Fruit fly (Drosophila melanogaster) whole organism, embryonic: ENCODE measurements around the gene CG4313.

Experiments
- CG10267 ChIP-seq: fragments of 200-800 bp; sonication (Bioruptor generic); optimal IDR thresholded peaks from 2 replicates; lab custom pipeline; 2018; ENCODE audit warnings: missing biosample characterization, mild to moderate bottlenecking, missing genetic modification characterization, moderate library complexity
- CG10543 ChIP-seq: fragments of 200-800 bp; sonication (Bioruptor generic); optimal IDR thresholded peaks from 3 replicates; lab custom pipeline; 2017; ENCODE audit warnings: missing biosample characterization, mild to moderate bottlenecking, missing genetic modification characterization, moderate library complexity
- CG13296 ChIP-seq: fragments of 200-800 bp; sonication (Bioruptor generic); optimal IDR thresholded peaks from 3 replicates; lab custom pipeline; 2018; ENCODE audit warnings: missing biosample characterization, mild to moderate bottlenecking, missing genetic modification characterization
- CG14050 ChIP-seq: fragments of 200-800 bp; sonication (Bioruptor generic); IDR thresholded peaks from 3 replicates; pipeline ENCODE4 v1.3.6; 2022; ENCODE audit warnings: missing biosample characterization, missing genetic modification characterization
- CG14710 ChIP-seq: fragments of 200-800 bp; sonication (Bioruptor generic); optimal IDR thresholded peaks from 3 replicates; lab custom pipeline; 2019; ENCODE audit warnings: missing biosample characterization, mild to moderate bottlenecking, missing genetic modification characterization, moderate library complexity
- CG14965 ChIP-seq: fragments of 200-800 bp; sonication (Bioruptor generic); optimal IDR thresholded peaks from 2 replicates; lab custom pipeline; 2016; ENCODE audit warnings: missing biosample characterization, missing genetic modification characterization, borderline replicate concordance
- CG1647 ChIP-seq: fragments of 200-800 bp; sonication (Bioruptor generic); optimal IDR thresholded peaks from 3 replicates; lab custom pipeline; 2016; ENCODE audit warnings: missing biosample characterization, missing genetic modification characterization
- CG17328 ChIP-seq: fragments of 200-800 bp; sonication (Bioruptor generic); IDR thresholded peaks from 2 replicates; pipeline ENCODE4 v1.3.6; 2022; ENCODE audit warnings: missing biosample characterization, missing genetic modification characterization
- CG17912 ChIP-seq: fragments of 200-800 bp; sonication (Bioruptor generic); optimal IDR thresholded peaks from 2 replicates; lab custom pipeline; 2018; ENCODE audit warnings: missing biosample characterization, mild to moderate bottlenecking, missing genetic modification characterization
- CG18619 ChIP-seq: fragments of 200-800 bp; sonication (Bioruptor generic); optimal IDR thresholded peaks from 3 replicates; lab custom pipeline; 2017; ENCODE audit warnings: missing biosample characterization, mild to moderate bottlenecking, missing genetic modification characterization
- CG2129 ChIP-seq: fragments of 200-800 bp; sonication (Bioruptor generic); IDR thresholded peaks from 2 replicates; pipeline ENCODE4 v1.3.6; 2022; ENCODE audit warnings: missing biosample characterization, missing genetic modification characterization; ENCODE audit not compliant: partially characterized antibody
- CG31224 ChIP-seq: fragments of 200-800 bp; sonication (Bioruptor generic); IDR thresholded peaks from 2 replicates; pipeline ENCODE4 v1.3.6; 2022; ENCODE audit warnings: missing biosample characterization, missing genetic modification characterization
- CG3726 ChIP-seq: fragments of 200-800 bp; sonication (Bioruptor generic); IDR thresholded peaks from 3 replicates; pipeline ENCODE4, ENCODE4 v1.3.6; 2022; ENCODE audit warnings: missing biosample characterization, missing genetic modification characterization
- CG4730 ChIP-seq: fragments of 200-800 bp; sonication (Bioruptor generic); IDR thresholded peaks from 2 replicates; pipeline ENCODE4 v1.3.6; 2022; ENCODE audit warnings: missing biosample characterization, missing genetic modification characterization
- CG4820 ChIP-seq: fragments of 200-800 bp; sonication (Bioruptor generic); optimal IDR thresholded peaks from 3 replicates; lab custom pipeline; 2016; ENCODE audit warnings: missing biosample characterization, missing genetic modification characterization
- CG4854 ChIP-seq: fragments of 200-800 bp; sonication (Bioruptor generic); optimal IDR thresholded peaks from 2 replicates; lab custom pipeline; 2016; ENCODE audit warnings: missing biosample characterization, missing genetic modification characterization, inconsistent platforms
- CG7987 ChIP-seq: fragments of 200-800 bp; sonication (Bioruptor generic); optimal IDR thresholded peaks from 2 replicates; lab custom pipeline; 2018; ENCODE audit warnings: missing biosample characterization, mild to moderate bottlenecking, missing genetic modification characterization, moderate library complexity
- CG8944 ChIP-seq: fragments of 200-800 bp; sonication (Bioruptor generic); optimal IDR thresholded peaks from 3 replicates; lab custom pipeline; 2016; ENCODE audit warnings: missing biosample characterization, missing genetic modification characterization
- CG9876 ChIP-seq: fragments of 200-800 bp; sonication (Bioruptor generic); optimal IDR thresholded peaks from 2 replicates; lab custom pipeline; 2016; ENCODE audit warnings: missing biosample characterization, missing genetic modification characterization
- Dbx ChIP-seq: fragments of 200-800 bp; sonication (Bioruptor generic); IDR thresholded peaks from 3 replicates; pipeline ENCODE4 v1.3.6; 2022; ENCODE audit warnings: missing biosample characterization, missing genetic modification characterization
- Deaf1 ChIP-seq: fragments of 200-800 bp; optimal IDR thresholded peaks from 3 replicates; lab custom pipeline; 2019; ENCODE audit warnings: missing biosample characterization, mild to moderate bottlenecking, missing genetic modification characterization, moderate library complexity
- Dfd ChIP-seq, 2 experiments: fragments of >200 bp; optimal IDR thresholded peaks; 2 replicates each; lab custom pipeline; 2017; ENCODE audit warnings: missing biosample characterization in 2 of 2, missing genetic modification characterization in 2 of 2
- Eip74EF ChIP-seq, 2 experiments: fragments of 200-800 bp in 1 of 2; fragments of >200 bp in 1 of 2; sonication (Bioruptor generic) in 1 of 2; optimal IDR thresholded peaks; 2 replicates each; lab custom pipeline; 2017 to 2019; ENCODE audit warnings: missing biosample characterization in 2 of 2, missing genetic modification characterization in 2 of 2, mild to moderate bottlenecking in 1 of 2, moderate library complexity in 1 of 2
- GATAe ChIP-seq: fragments of 200-800 bp; sonication (Bioruptor generic); conservative IDR thresholded peaks from 2 replicates; pipeline ENCODE4 v1.3.6; 2022; ENCODE audit warnings: missing biosample characterization, missing genetic modification characterization
- Lim3 ChIP-seq: fragments of 200-800 bp; sonication (Bioruptor generic); IDR thresholded peaks from 2 replicates; pipeline ENCODE4 v1.3.6; 2022; ENCODE audit warnings: missing biosample characterization, missing genetic modification characterization
- MESR4 ChIP-seq: fragments of 200-800 bp; sonication (Bioruptor generic); optimal IDR thresholded peaks from 2 replicates; lab custom pipeline; 2018; ENCODE audit warnings: missing biosample characterization, mild to moderate bottlenecking, missing genetic modification characterization, moderate library complexity
- Nf-YB ChIP-seq: fragments of 200-800 bp; sonication (Bioruptor generic); optimal IDR thresholded peaks from 3 replicates; lab custom pipeline; 2019; ENCODE audit warnings: missing biosample characterization, mild to moderate bottlenecking, missing genetic modification characterization, moderate library complexity
- Sry-β ChIP-seq: fragments of 200-800 bp; sonication (Bioruptor generic); optimal IDR thresholded peaks from 2 replicates; lab custom pipeline; 2018; ENCODE audit warnings: missing biosample characterization, mild to moderate bottlenecking, missing genetic modification characterization, moderate library complexity
- Xrp1 ChIP-seq: fragments of 200-800 bp; sonication (Bioruptor generic); IDR thresholded peaks from 2 replicates; pipeline ENCODE4 v1.3.6; 2022; ENCODE audit warnings: missing biosample characterization, missing genetic modification characterization
- abd-A ChIP-seq: fragments of 200-800 bp; sonication (Bioruptor generic); optimal IDR thresholded peaks from 3 replicates; lab custom pipeline; 2019; ENCODE audit warnings: missing biosample characterization, mild to moderate bottlenecking, missing genetic modification characterization, moderate library complexity
- ap ChIP-seq: fragments of 200-800 bp; sonication (Bioruptor generic); IDR thresholded peaks from 2 replicates; pipeline ENCODE4 v1.3.6; 2022; ENCODE audit warnings: missing biosample characterization, missing genetic modification characterization
- ase ChIP-seq: fragments of 200-800 bp; sonication (Bioruptor generic); IDR thresholded peaks from 3 replicates; pipeline ENCODE4 v1.3.6; 2022; ENCODE audit warnings: missing biosample characterization, missing genetic modification characterization
- caup ChIP-seq: fragments of 200-800 bp; sonication (Bioruptor generic); optimal IDR thresholded peaks from 3 replicates; lab custom pipeline; 2017; ENCODE audit warnings: missing biosample characterization, mild to moderate bottlenecking, missing genetic modification characterization, moderate library complexity; ENCODE audit not compliant: severe bottlenecking
- chm ChIP-seq: fragments of 200-800 bp; sonication (Bioruptor generic); IDR thresholded peaks from 2 replicates; pipeline ENCODE4 v1.3.6; 2022; ENCODE audit warnings: missing biosample characterization, missing genetic modification characterization
- crol ChIP-seq: fragments of 200-800 bp; sonication (Bioruptor generic); IDR thresholded peaks from 2 replicates; pipeline ENCODE4 v1.3.6; 2022; ENCODE audit warnings: missing biosample characterization, missing genetic modification characterization
- da ChIP-seq: fragments of 200-800 bp; sonication (Bioruptor generic); optimal IDR thresholded peaks from 2 replicates; lab custom pipeline; 2016; ENCODE audit warnings: missing biosample characterization, missing genetic modification characterization
- exex ChIP-seq: fragments of 200-800 bp; sonication (Bioruptor generic); optimal IDR thresholded peaks from 4 replicates; lab custom pipeline; 2018; ENCODE audit warnings: missing biosample characterization, mild to moderate bottlenecking, missing genetic modification characterization, moderate library complexity
- fd96Cb ChIP-seq: fragments of 200-800 bp; sonication (Bioruptor generic); optimal IDR thresholded peaks from 2 replicates; lab custom pipeline; 2018; ENCODE audit warnings: missing biosample characterization, mild to moderate bottlenecking, missing genetic modification characterization, moderate library complexity
- inv ChIP-seq: fragments of 200-800 bp; sonication (Bioruptor generic); IDR thresholded peaks from 2 replicates; pipeline ENCODE4 v1.3.6; 2022; ENCODE audit warnings: missing biosample characterization, missing genetic modification characterization; ENCODE audit not compliant: partially characterized antibody
- lab ChIP-seq: fragments of 200-800 bp; sonication (Bioruptor generic); optimal IDR thresholded peaks from 3 replicates; lab custom pipeline; 2017; ENCODE audit warnings: missing biosample characterization, missing genetic modification characterization, mild to moderate bottlenecking, moderate library complexity, missing genetic modification reagents
- lola ChIP-seq, 3 experiments: fragments of >200 bp in 2 of 3; fragments of 200-800 bp in 1 of 3; sonication (Bioruptor generic) in 1 of 3; optimal IDR thresholded peaks; 2 replicates each; lab custom pipeline; 2017 to 2019; ENCODE audit warnings: missing biosample characterization in 3 of 3, missing genetic modification characterization in 3 of 3, mild to moderate bottlenecking in 1 of 3, moderate library complexity in 1 of 3
- nmo ChIP-seq: fragments of 200-800 bp; sonication (Bioruptor generic); optimal IDR thresholded peaks from 2 replicates; lab custom pipeline; 2018; ENCODE audit warnings: missing biosample characterization, mild to moderate bottlenecking, missing genetic modification characterization, moderate library complexity
- p53 ChIP-seq: fragments of 200-800 bp; sonication (Bioruptor generic); optimal IDR thresholded peaks from 2 replicates; lab custom pipeline; 2016; ENCODE audit warnings: missing biosample characterization, missing genetic modification characterization
- pb ChIP-seq: fragments of 200-800 bp; sonication (Bioruptor generic); optimal IDR thresholded peaks from 3 replicates; lab custom pipeline; 2016; ENCODE audit warnings: missing biosample characterization, missing genetic modification characterization
- sens ChIP-seq: fragments of 200-800 bp; sonication (Bioruptor generic); peaks from one replicate; lab custom pipeline; 2016; ENCODE audit warnings: missing biosample characterization, missing genetic modification characterization
- tup ChIP-seq: fragments of 200-800 bp; sonication (Bioruptor generic); optimal IDR thresholded peaks from 2 replicates; lab custom pipeline; 2016; ENCODE audit warnings: missing biosample characterization, mild to moderate bottlenecking, missing genetic modification characterization, moderate library complexity
- twi ChIP-seq: fragments of 200-800 bp; optimal IDR thresholded peaks from 2 replicates; lab custom pipeline; 2019; ENCODE audit warnings: missing biosample characterization, mild to moderate bottlenecking, missing genetic modification characterization, moderate library complexity
- vnd ChIP-seq: fragments of 200-800 bp; sonication (Bioruptor generic); IDR thresholded peaks from 3 replicates; pipeline ENCODE4 v1.3.6; 2022; ENCODE audit warnings: missing biosample characterization, missing genetic modification characterization; ENCODE audit not compliant: partially characterized antibody
- vvl ChIP-seq: fragments of 200-800 bp; sonication (Bioruptor generic); IDR thresholded peaks from 2 replicates; pipeline ENCODE4 v1.3.6; 2022; ENCODE audit warnings: missing biosample characterization, missing genetic modification characterization

Gene CG4313

dm6 chrX:2005840-2006239, 35.8 kb upstream of the CG4313 start (continued):
- TF ChIP-seq Dbx (GFP tag; lab: Robert Waterston, UW) (no peak), vvl (GFP tag; lab: Robert Waterston, UW) (peak; percentile 57; the same call in 1 of the 2 replicates), CG17912 (GFP tag; lab: Kevin White, UChicago) (peak; percentile 92), tup (GFP tag; lab: Kevin White, UChicago) (no peak), CG31224 (GFP tag; lab: Robert Waterston, UW) (0 out of 2 replicates have a peak, but pooled peaks have one; percentile 11), CG13296 (GFP tag; lab: Kevin White, UChicago) (peak; percentile 82), chm (GFP tag; lab: Robert Waterston, UW) (peak; percentile 78), Nf-YB (GFP tag; lab: Kevin White, UChicago) (peak; percentile 39), abd-A (tag; lab: Kevin White, UChicago) (no peak), ap (peak; percentile 41; the same call in 1 of the 2 replicates), Eip74EF (GFP tag; optimal IDR thresholded peaks at IDR 0.05; lab: Kevin White, UChicago) (peak in 1 of 2 experiments; percentile 64), fd96Cb (tag; lab: Kevin White, UChicago) (peak; percentile 8), CG4730 (GFP tag; lab: Robert Waterston, UW) (no peak), p53 (GFP tag; lab: Kevin White, UChicago) (peak; percentile 49), sens (peak; percentile 90), CG1647 (no peak), pb (GFP tag; lab: Kevin White, UChicago) (peak; percentile 83), CG14710 (tag; lab: Kevin White, UChicago) (peak; percentile 80), CG4854 (peak; percentile 39), CG4820 (peak; percentile 31), CG14965 (GFP tag; lab: Kevin White, UChicago) (peak; percentile 26), CG10543 (peak; percentile 70), nmo (peak; percentile 58), CG2129 (GFP tag; lab: Robert Waterston, UW) (no peak), CG17328 (0 out of 2 replicates have a peak, but pooled peaks have one; percentile 15), Lim3 (GFP tag; lab: Robert Waterston, UW) (no peak), Deaf1 (tag; lab: Kevin White, UChicago) (peak; percentile 28), CG14050 (GFP tag; lab: Robert Waterston, UW) (peak; percentile 28; the same call in 1 of the 3 replicates), CG7987 (peak; percentile 89), ase (peak; percentile 67; the same call in 2 of the 3 replicates), Xrp1 (GFP tag; lab: Robert Waterston, UW) (no peak), exex (tag; lab: Kevin White, UChicago) (no peak), CG8944 (peak; percentile 12), caup (peak; percentile 82), crol (GFP tag; lab: Robert Waterston, UW) (no peak), GATAe (no peak), CG18619 (GFP tag; lab: Kevin White, UChicago) (peak; percentile 66), CG9876 (GFP tag; lab: Kevin White, UChicago) (peak; percentile 46), lab (GFP tag; lab: Kevin White, UChicago) (peak; percentile 81), inv (GFP tag; lab: Robert Waterston, UW) (no peak), MESR4 (GFP tag; lab: Kevin White, UChicago) (peak; percentile 12), Sry-β (GFP tag; lab: Kevin White, UChicago) (peak; percentile 47), vnd (GFP tag; lab: Robert Waterston, UW) (no peak), Dfd (GFP tag; optimal IDR thresholded peaks at IDR 0.05; lab: Kevin White, UChicago) (no peak), CG10267 (peak; percentile 62), CG3726 (GFP tag; lab: Robert Waterston, UW) (no peak), da (GFP tag; lab: Kevin White, UChicago) (peak; percentile 26), twi (peak; percentile 35), lola (GFP tag; optimal IDR thresholded peaks at IDR 0.05; lab: Kevin White, UChicago) (no peak)
